Worm (Caenorhabditis elegans) whole organism, midembryonic: Measurements from ENCODE around the gene zmp-2.

ENCODE experiments used
- T22C8.4 ChIP-seq: fragments of 200-800 bp; sonication (Bioruptor generic); IDR thresholded peaks from 2 replicates; pipeline ENCODE4 v1.3.6; 2022; ENCODE audit warnings: missing genetic modification characterization, missing compliant biosample characterization
- cog-1 ChIP-seq: sonication (generic microtip); optimal IDR thresholded peaks from 2 replicates; lab custom pipeline; 2016; ENCODE audit warnings: missing genetic modification characterization, missing compliant biosample characterization
- flt-1 ChIP-seq: fragments of 200-800 bp; sonication (Bioruptor generic); IDR thresholded peaks from 2 replicates; pipeline ENCODE4 v1.3.6; 2022; ENCODE audit warnings: missing genetic modification characterization, missing compliant biosample characterization
- klf-2 ChIP-seq: fragments of 200-800 bp; sonication (Bioruptor generic); conservative IDR thresholded peaks from 2 replicates; pipeline ENCODE4 v1.3.6; 2022; ENCODE audit warnings: missing genetic modification reagents, missing genetic modification characterization, missing compliant biosample characterization
- med-1 ChIP-seq: sonication (generic microtip); optimal IDR thresholded peaks from 2 replicates; lab custom pipeline; 2017; ENCODE audit warnings: missing genetic modification characterization, mild to moderate bottlenecking, missing compliant biosample characterization, antibody characterized with exemption, missing genetic modification reagents; ENCODE audit not compliant: insufficient read depth
- ref-1 ChIP-seq: fragments of 200-800 bp; sonication (Bioruptor generic); conservative IDR thresholded peaks from 2 replicates; pipeline ENCODE4 v1.3.6; 2022; ENCODE audit warnings: missing genetic modification reagents, missing genetic modification characterization, missing compliant biosample characterization
- tab-1 ChIP-seq: fragments of 200-800 bp; sonication (Bioruptor generic); IDR thresholded peaks from 2 replicates; pipeline ENCODE4 v1.3.6; 2022; ENCODE audit warnings: missing genetic modification characterization, missing compliant biosample characterization
- ztf-23 ChIP-seq: fragments of 200-800 bp; sonication (Bioruptor generic); IDR thresholded peaks from 2 replicates; pipeline ENCODE4 v1.3.6; 2022; ENCODE audit warnings: missing genetic modification reagents, missing genetic modification characterization, missing compliant biosample characterization
- ztf-29 ChIP-seq: fragments of 200-800 bp; sonication (Bioruptor generic); IDR thresholded peaks from 2 replicates; pipeline ENCODE4 v1.3.6; 2022; ENCODE audit warnings: missing genetic modification reagents, missing genetic modification characterization, missing compliant biosample characterization

The zmp-2 gene

DNA sequence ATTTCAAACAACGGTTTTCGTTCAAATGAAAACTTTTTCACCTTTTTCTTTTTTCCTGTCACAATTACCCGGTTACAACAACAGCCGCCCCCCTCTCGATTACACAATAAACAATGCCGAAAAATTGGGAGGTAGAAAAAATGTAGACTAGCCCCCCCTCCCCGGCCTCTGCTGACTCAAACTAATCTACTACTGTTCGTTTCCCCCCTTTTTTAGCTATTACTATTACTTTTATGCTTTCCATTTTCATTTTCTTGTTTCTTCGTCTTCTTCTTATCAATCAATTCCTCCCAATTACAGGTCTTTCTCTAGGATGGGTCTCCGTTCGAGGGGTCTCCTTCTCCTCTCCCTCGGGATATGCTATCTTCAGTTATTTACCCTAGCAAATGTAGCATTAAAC is 21.6 kb downstream of the zmp-2 start, which contains the start of gene let-805:
Gene let-805, plus strand, starts transcription at position 301 of the 400 bp plus-strand sequence.
- TF ChIP-seq tab-1 (GFP tag; lab: Robert Waterston, UW), result no peak
- TF ChIP-seq ztf-29 (GFP tag; lab: Robert Waterston, UW), result no peak
- no peak for TF ChIP-seq T22C8.4 (GFP tag; lab: Robert Waterston, UW)

DNA sequence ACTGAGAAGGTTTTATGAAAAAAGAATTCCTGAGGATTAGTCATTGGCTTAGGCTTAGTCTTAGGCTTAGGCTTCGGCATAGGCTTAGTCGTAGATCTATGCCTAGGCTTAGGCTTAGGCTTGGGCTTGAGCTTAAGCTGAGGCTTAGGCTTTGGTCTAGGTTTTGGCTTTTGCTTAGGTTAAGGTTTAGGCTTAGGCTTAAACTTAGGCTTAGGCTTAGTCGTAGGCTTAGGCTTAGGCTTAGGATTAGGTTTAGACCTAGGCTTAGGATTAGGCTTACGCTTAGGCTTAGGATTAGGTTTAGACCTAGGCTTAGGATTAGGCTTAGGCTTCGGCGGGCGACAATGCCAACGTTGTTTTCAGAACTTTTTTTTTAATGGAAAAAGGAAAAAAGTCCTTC is 39.3 kb downstream of the zmp-2 start:
- TF ChIP-seq ztf-29 (GFP tag; lab: Robert Waterston, UW), result peak; percentile 62; the same call in 1 of the 2 replicates
- TF ChIP-seq flt-1 (GFP tag; lab: Robert Waterston, UW), result no peak
- 0 out of 2 replicates have a peak, but pooled peaks have one; percentile 60 for TF ChIP-seq tab-1 (GFP tag; lab: Robert Waterston, UW)

DNA sequence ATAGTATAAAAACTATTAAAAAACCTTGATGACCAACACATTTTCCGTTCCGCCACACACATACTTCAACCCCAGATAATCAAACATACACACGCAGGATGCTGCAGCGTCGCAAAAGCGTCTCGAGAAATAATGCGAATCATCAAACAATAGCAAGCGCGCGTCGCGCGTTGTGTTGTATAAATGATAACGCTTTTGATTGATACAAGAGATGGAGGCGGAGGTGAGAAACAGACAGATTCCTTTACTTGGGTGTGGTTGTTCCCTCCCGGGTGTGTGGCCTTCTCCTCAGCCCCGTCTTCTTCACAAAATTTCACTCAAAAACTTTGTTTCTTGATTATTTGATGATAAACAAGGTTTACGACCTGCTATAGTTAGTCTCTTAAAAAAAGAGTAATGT is 39.9 kb downstream of the zmp-2 start:
- TF ChIP-seq med-1, result no peak
- no peak for TF ChIP-seq cog-1
- TF ChIP-seq T22C8.4 (GFP tag; lab: Robert Waterston, UW), result no peak
- no peak for TF ChIP-seq ref-1 (GFP tag; lab: Robert Waterston, UW)
- TF ChIP-seq ztf-29 (GFP tag; lab: Robert Waterston, UW), result no peak
- TF ChIP-seq tab-1 (GFP tag; lab: Robert Waterston, UW), result no peak
- TF ChIP-seq klf-2 (GFP tag; lab: Robert Waterston, UW), result no peak
- no peak for TF ChIP-seq flt-1 (GFP tag; lab: Robert Waterston, UW)
- TF ChIP-seq ztf-23 (GFP tag; lab: Robert Waterston, UW), result no peak

DNA sequence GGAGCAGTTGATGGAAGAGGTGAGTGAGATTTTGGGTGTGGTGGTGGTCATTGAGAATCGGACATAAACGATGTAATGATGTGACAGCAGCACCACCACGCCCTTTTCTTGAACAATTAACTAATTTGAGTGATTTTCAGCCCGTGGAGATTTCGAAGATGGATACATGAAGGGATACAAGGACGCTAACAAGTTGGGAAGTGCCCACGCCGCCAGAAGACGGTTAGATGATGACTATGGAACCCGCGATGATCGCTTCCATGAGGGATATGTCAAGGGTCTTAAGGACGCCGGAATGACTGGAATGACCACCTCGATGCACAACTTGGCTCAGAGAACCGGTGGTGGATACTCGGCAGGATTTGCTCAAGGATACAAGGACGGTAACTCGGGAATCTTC is 41.8 kb downstream of the zmp-2 start:
- TF ChIP-seq klf-2 (GFP tag; lab: Robert Waterston, UW), result no peak
- 0 out of 2 replicates have a peak, but pooled peaks have one; percentile 13 for TF ChIP-seq flt-1 (GFP tag; lab: Robert Waterston, UW)

DNA sequence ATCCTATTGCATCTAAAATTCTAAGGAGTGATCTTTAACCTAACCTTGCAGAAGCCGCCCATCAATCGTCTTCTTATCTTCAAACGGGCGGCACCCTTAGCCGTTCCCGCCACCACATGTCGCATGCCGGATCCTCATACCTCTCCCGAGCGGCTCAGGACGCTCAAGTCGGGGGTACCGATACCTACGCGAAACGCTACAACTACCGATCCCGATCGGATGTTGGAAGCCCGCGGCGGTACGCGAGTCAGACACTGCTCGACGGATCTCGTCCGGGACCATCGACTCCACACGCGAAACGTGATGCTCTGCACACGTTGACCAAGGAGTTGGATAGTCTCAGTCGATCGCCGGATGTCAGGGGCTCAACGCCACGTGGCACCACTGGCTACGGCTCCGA is 43.2 kb downstream of the zmp-2 start:
- TF ChIP-seq klf-2 (GFP tag; lab: Robert Waterston, UW) (no peak), ztf-23 (GFP tag; lab: Robert Waterston, UW) (no peak), cog-1 (no peak), T22C8.4 (GFP tag; lab: Robert Waterston, UW) (no peak), tab-1 (GFP tag; lab: Robert Waterston, UW) (no peak), ztf-29 (GFP tag; lab: Robert Waterston, UW) (no peak), flt-1 (GFP tag; lab: Robert Waterston, UW) (no peak), ref-1 (GFP tag; lab: Robert Waterston, UW) (no peak), med-1 (no peak)

DNA sequence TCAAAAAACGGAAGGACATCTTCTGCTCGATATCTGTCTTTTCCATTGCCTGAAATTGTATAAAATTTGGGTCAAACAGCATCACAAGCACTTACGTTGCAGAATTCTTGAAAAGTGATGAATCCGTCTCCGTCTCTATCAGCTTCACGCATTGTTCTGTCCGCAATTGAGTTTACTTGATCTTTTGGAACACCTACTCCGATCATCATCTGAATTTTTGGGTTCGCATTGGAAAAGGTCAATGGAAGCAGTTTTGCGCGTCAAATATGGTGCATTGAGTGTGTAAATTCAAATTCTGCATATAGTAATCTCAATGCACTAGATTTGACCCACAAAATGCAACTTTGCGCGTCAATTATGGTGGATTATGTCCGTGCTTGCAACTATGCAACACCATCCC is 45.4 kb downstream of the zmp-2 start:
- TF ChIP-seq ztf-29 (GFP tag; lab: Robert Waterston, UW), result no peak
- no peak for TF ChIP-seq ref-1 (GFP tag; lab: Robert Waterston, UW)
- TF ChIP-seq T22C8.4 (GFP tag; lab: Robert Waterston, UW), result no peak
- TF ChIP-seq med-1, result no peak
- no peak for TF ChIP-seq tab-1 (GFP tag; lab: Robert Waterston, UW)
- no peak for TF ChIP-seq flt-1 (GFP tag; lab: Robert Waterston, UW)
- no peak for TF ChIP-seq klf-2 (GFP tag; lab: Robert Waterston, UW)
- TF ChIP-seq ztf-23 (GFP tag; lab: Robert Waterston, UW), result no peak
- TF ChIP-seq cog-1, result no peak

DNA sequence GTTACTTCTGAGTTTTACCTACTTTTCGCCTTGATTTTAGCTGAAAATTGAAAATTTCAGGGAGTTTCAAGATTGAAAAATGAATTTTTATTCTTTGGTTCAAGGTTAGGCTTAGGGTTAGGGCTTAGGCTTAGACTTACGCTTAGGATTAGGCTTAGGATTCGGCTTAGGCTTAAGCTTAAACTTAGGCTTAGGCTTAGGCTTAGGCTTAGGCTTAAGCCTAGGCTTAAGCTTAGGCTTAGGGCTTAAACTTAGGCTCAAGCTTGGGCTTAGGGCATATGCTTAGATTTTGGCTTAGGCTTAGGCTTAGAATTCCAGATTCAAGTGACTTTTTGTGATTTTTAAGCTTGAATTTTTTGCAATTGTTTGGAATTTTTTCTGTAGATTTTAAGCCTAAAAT is 47.2 kb downstream of the zmp-2 start:
- no peak for TF ChIP-seq ztf-23 (GFP tag; lab: Robert Waterston, UW)
- peak; percentile 67; the same call in 1 of the 2 replicates for TF ChIP-seq ztf-29 (GFP tag; lab: Robert Waterston, UW)

DNA sequence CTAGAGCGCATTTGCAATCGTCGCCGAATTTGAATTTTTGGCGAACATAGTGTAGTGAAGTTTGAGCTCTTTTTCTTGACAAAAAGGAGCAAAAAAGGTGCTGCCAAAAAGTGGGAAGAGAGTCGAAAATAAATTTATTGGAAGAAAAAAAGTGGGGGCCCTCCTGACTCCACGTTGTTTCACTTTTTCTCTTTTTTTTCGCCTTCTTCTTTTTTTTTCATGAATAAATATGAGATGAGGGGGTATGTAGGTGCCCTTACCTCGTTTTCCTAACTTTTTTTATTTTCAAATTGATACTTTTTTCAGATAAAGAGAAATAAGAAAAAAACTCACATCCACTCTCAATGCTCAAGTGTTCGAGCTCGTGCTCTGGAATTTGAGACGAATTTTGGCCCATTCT is 49.9 kb downstream of the zmp-2 start, which contains the start of the genes Y71H2AL.2, Y71H2AL.4 and pbo-1:
Gene Y71H2AL.2, plus strand, starts transcription at position 301 of the 400 bp plus-strand sequence.
Gene Y71H2AL.4, plus strand, starts transcription at position 345 of the 400 bp plus-strand sequence.
Gene pbo-1, minus strand, starts transcription at position 400 of the 400 bp plus-strand sequence.
- TF ChIP-seq klf-2 (GFP tag; lab: Robert Waterston, UW), result no peak
- TF ChIP-seq med-1, result no peak
- TF ChIP-seq ref-1 (GFP tag; lab: Robert Waterston, UW), result no peak
- TF ChIP-seq cog-1, result no peak
- TF ChIP-seq tab-1 (GFP tag; lab: Robert Waterston, UW), result no peak
- no peak for TF ChIP-seq ztf-23 (GFP tag; lab: Robert Waterston, UW)
- TF ChIP-seq flt-1 (GFP tag; lab: Robert Waterston, UW), result no peak
- no peak for TF ChIP-seq T22C8.4 (GFP tag; lab: Robert Waterston, UW)
- no peak for TF ChIP-seq ztf-29 (GFP tag; lab: Robert Waterston, UW)

DNA sequence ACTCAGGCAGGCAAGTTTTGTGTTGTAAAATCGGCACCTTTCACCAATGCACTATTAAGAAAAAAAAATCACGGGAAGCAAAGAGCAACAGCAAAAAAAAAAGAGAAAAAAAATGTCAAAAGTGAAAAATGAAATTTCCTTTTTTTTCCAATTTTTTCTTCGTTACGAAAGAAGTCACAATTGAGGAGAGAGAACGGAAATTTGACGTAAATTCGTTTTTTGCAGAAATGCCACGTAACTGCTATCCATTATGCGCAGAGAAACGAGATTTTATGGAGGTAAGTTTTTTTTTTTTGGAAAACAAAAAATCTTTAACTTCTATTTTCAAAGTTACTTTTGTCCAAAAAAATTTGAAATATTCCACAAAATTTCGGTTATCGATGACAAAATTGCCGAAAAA is 50.5 kb downstream of the zmp-2 start:
- no peak for TF ChIP-seq cog-1
- TF ChIP-seq flt-1 (GFP tag; lab: Robert Waterston, UW), result no peak
- TF ChIP-seq klf-2 (GFP tag; lab: Robert Waterston, UW), result no peak
- no peak for TF ChIP-seq med-1
- TF ChIP-seq tab-1 (GFP tag; lab: Robert Waterston, UW), result no peak
- TF ChIP-seq ztf-29 (GFP tag; lab: Robert Waterston, UW), result no peak
- no peak for TF ChIP-seq ztf-23 (GFP tag; lab: Robert Waterston, UW)
- TF ChIP-seq ref-1 (GFP tag; lab: Robert Waterston, UW), result no peak
- TF ChIP-seq T22C8.4 (GFP tag; lab: Robert Waterston, UW), result no peak

DNA sequence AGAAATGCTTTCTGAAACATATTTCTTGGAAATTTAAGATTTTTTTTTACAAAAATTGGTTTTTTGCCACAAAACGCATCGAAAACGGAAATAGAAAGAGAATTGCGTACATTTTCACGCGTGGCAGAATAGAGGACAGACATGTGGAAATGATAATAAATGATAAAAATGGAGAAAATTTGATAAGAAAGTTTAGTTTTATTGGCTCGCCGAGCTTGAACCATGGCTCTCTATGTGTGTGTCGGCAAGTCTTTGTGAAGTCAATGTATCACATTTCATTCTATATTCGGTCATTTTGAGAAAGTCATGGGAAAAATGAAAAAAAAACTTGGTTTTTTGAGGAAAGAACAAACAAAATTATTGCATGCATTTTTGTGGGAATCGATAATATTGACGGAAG is 51.2 kb downstream of the zmp-2 start:
- TF ChIP-seq ref-1 (GFP tag; lab: Robert Waterston, UW), result no peak
- TF ChIP-seq ztf-29 (GFP tag; lab: Robert Waterston, UW), result no peak
- TF ChIP-seq flt-1 (GFP tag; lab: Robert Waterston, UW), result no peak
- TF ChIP-seq med-1, result no peak
- TF ChIP-seq cog-1, result no peak
- no peak for TF ChIP-seq T22C8.4 (GFP tag; lab: Robert Waterston, UW)
- no peak for TF ChIP-seq tab-1 (GFP tag; lab: Robert Waterston, UW)
